Worm (Caenorhabditis elegans) whole organism, mixed stage, embryonic: ENCODE data around the gene F41G3.3.

Experiments
- M03D4.4 ChIP-seq: sonication (generic microtip); optimal IDR thresholded peaks from 2 replicates; lab custom pipeline; 2017; ENCODE audit warnings: mild to moderate bottlenecking, missing genetic modification characterization, missing compliant biosample characterization
- ceh-43 ChIP-seq: fragments of 200-800 bp; sonication (Bioruptor generic); optimal IDR thresholded peaks from 2 replicates; lab custom pipeline; 2018; ENCODE audit warnings: mild to moderate bottlenecking, missing genetic modification characterization, moderate library complexity, missing compliant biosample characterization
- ceh-83 ChIP-seq: fragments of 200-800 bp; sonication (Bioruptor generic); optimal IDR thresholded peaks from 2 replicates; lab custom pipeline; 2018; ENCODE audit warnings: mild to moderate bottlenecking, missing genetic modification characterization, missing compliant biosample characterization
- unc-62 ChIP-seq: fragments of 150-350 bp; optimal IDR thresholded peaks from 2 replicates; lab custom pipeline; 2014; ENCODE audit warnings: missing biosample characterization, missing genetic modification reagents, missing genetic modification characterization

- no peak for TF ChIP-seq unc-62 (GFP tag; lab: Kevin White, UChicago)
- TF ChIP-seq ceh-83: no peak
- no peak for TF ChIP-seq ceh-43 (GFP tag; lab: Kevin White, UChicago)
- no peak for TF ChIP-seq M03D4.4
Measured at ce11 chrII:6756232-6756631, at the start of gene F41G3.3.
